Worm (Caenorhabditis elegans) whole organism, young adult: ENCODE measurements around the gene fbxb-49.

Source experiments
- B0261.1 ChIP-seq: sonication (generic microtip); optimal IDR thresholded peaks from 2 replicates; lab custom pipeline; 2016; ENCODE audit warnings: mild to moderate bottlenecking, missing genetic modification characterization, moderate library complexity, missing compliant biosample characterization
- F10E7.11 ChIP-seq: sonication (generic microtip); optimal IDR thresholded peaks from 2 replicates; lab custom pipeline; 2017; ENCODE audit warnings: mild to moderate bottlenecking, missing genetic modification characterization, moderate library complexity, missing compliant biosample characterization
- F22D6.2 ChIP-seq: sonication (generic microtip); optimal IDR thresholded peaks from 2 replicates; lab custom pipeline; 2016; ENCODE audit warnings: mild to moderate bottlenecking, missing genetic modification characterization, missing compliant biosample characterization
- F33H1.4 ChIP-seq: fragments of 200-800 bp; sonication (Bioruptor generic); IDR thresholded peaks from 2 replicates; pipeline ENCODE4 v1.3.6; 2022; ENCODE audit warnings: missing genetic modification reagents, missing genetic modification characterization, missing compliant biosample characterization
- F39B2.1 ChIP-seq: fragments of 200-800 bp; sonication (Bioruptor generic); IDR thresholded peaks from 2 replicates; pipeline ENCODE4 v1.3.6; 2022; ENCODE audit warnings: missing genetic modification reagents, missing genetic modification characterization, missing compliant biosample characterization
- Y79H2A.3 ChIP-seq: fragments of 200-800 bp; sonication (Bioruptor generic); conservative IDR thresholded peaks from 2 replicates; pipeline ENCODE4 v1.3.6; 2022; ENCODE audit warnings: missing genetic modification reagents, missing genetic modification characterization, missing compliant biosample characterization
- akir-1 ChIP-seq: fragments of 200-800 bp; sonication (Bioruptor generic); optimal IDR thresholded peaks from 2 replicates; lab custom pipeline; 2018; ENCODE audit warnings: mild to moderate bottlenecking, missing genetic modification characterization, moderate library complexity, missing compliant biosample characterization
- ama-1 ChIP-seq, 3 experiments: fragments of 150-350 bp in 1 of 3; sonication (generic microtip) in 2 of 3; optimal IDR thresholded peaks; 2 replicates each; lab custom pipeline; 2014 to 2018; ENCODE audit warnings: missing biosample characterization in 2 of 3, missing genetic modification characterization in 2 of 3, missing genetic modification reagents in 2 of 3
- attf-3 ChIP-seq: fragments of 200-800 bp; sonication (Bioruptor generic); conservative IDR thresholded peaks from 2 replicates; pipeline ENCODE4 v1.3.6; 2022; ENCODE audit warnings: missing genetic modification reagents, missing genetic modification characterization, missing compliant biosample characterization
- attf-6 ChIP-seq: fragments of 200-800 bp; sonication (Bioruptor generic); IDR thresholded peaks from 2 replicates; pipeline ENCODE4 v1.3.6; 2022; ENCODE audit warnings: missing genetic modification reagents, missing genetic modification characterization, missing compliant biosample characterization
- ceh-58 ChIP-seq: fragments of 200-800 bp; sonication (Bioruptor generic); IDR thresholded peaks from 2 replicates; pipeline ENCODE4 v1.3.6; 2022; ENCODE audit warnings: missing genetic modification characterization, missing compliant biosample characterization
- ceh-79 ChIP-seq: sonication (generic microtip); optimal IDR thresholded peaks from 2 replicates; lab custom pipeline; 2017; ENCODE audit warnings: mild to moderate bottlenecking, missing genetic modification characterization, missing compliant biosample characterization
- chd-7 ChIP-seq: sonication (generic microtip); optimal IDR thresholded peaks from 2 replicates; lab custom pipeline; 2016; ENCODE audit warnings: mild to moderate bottlenecking, missing genetic modification characterization, moderate library complexity, missing compliant biosample characterization
- dpff-1 ChIP-seq: sonication (generic microtip); optimal IDR thresholded peaks from 2 replicates; lab custom pipeline; 2017; ENCODE audit warnings: mild to moderate bottlenecking, missing genetic modification characterization, missing compliant biosample characterization
- egl-18 ChIP-seq: fragments of 200-800 bp; sonication (Bioruptor generic); IDR thresholded peaks from 2 replicates; pipeline ENCODE4 v1.3.6; 2022; ENCODE audit warnings: missing genetic modification reagents, missing genetic modification characterization, missing compliant biosample characterization
- ekl-4 ChIP-seq: fragments of 200-800 bp; sonication (Bioruptor generic); IDR thresholded peaks from 2 replicates; pipeline ENCODE4 v1.3.6; 2022; ENCODE audit warnings: missing genetic modification reagents, missing genetic modification characterization, missing compliant biosample characterization
- hlh-12 ChIP-seq: sonication (generic microtip); optimal IDR thresholded peaks from 2 replicates; lab custom pipeline; 2016; ENCODE audit warnings: missing genetic modification characterization, missing compliant biosample characterization
- hsf-1 ChIP-seq: fragments of 200-800 bp; sonication (Bioruptor generic); IDR thresholded peaks from 2 replicates; pipeline ENCODE4 v1.3.6; 2022; ENCODE audit warnings: missing genetic modification reagents, missing genetic modification characterization, missing compliant biosample characterization
- let-607 ChIP-seq, 2 experiments: fragments of 200-800 bp in 1 of 2; sonication (Bioruptor generic) in 1 of 2; sonication (generic microtip) in 1 of 2; optimal IDR thresholded peaks; 2 replicates each; lab custom pipeline; 2016 to 2018; ENCODE audit warnings: mild to moderate bottlenecking in 2 of 2, missing compliant biosample characterization in 2 of 2, missing genetic modification characterization in 2 of 2, moderate library complexity in 2 of 2, missing genotype in 1 of 2
- lin-35 ChIP-seq, 3 experiments: fragments of 150-350 bp in 2 of 3; sonication (generic microtip) in 1 of 3; optimal IDR thresholded peaks; 2 replicates each; lab custom pipeline; 2014 to 2018; ENCODE audit warnings: missing biosample characterization in 3 of 3, missing genetic modification characterization in 3 of 3, missing genetic modification reagents in 3 of 3
- lsl-1 ChIP-seq: fragments of 200-800 bp; sonication (Bioruptor generic); optimal IDR thresholded peaks from 2 replicates; lab custom pipeline; 2018; ENCODE audit warnings: mild to moderate bottlenecking, missing genetic modification characterization, moderate library complexity, missing compliant biosample characterization
- lsy-27 ChIP-seq: sonication (generic microtip); optimal IDR thresholded peaks from 2 replicates; lab custom pipeline; 2017; ENCODE audit warnings: missing genetic modification characterization, mild to moderate bottlenecking, missing compliant biosample characterization, antibody characterized with exemption, missing genotype, borderline replicate concordance; ENCODE audit not compliant: insufficient read depth
- madf-10 ChIP-seq: sonication (generic microtip); optimal IDR thresholded peaks from 2 replicates; lab custom pipeline; 2016; ENCODE audit warnings: mild to moderate bottlenecking, missing genetic modification characterization, missing compliant biosample characterization
- madf-6 ChIP-seq: fragments of 200-800 bp; sonication (Bioruptor generic); IDR thresholded peaks from 2 replicates; pipeline ENCODE4 v1.3.6; 2022; ENCODE audit warnings: missing genetic modification reagents, missing genetic modification characterization, missing compliant biosample characterization
- madf-8 ChIP-seq: fragments of 200-800 bp; sonication (Bioruptor generic); conservative IDR thresholded peaks from 2 replicates; pipeline ENCODE4 v1.3.6; 2022; ENCODE audit warnings: missing genetic modification reagents, missing genetic modification characterization, missing compliant biosample characterization
- mcd-1 ChIP-seq: fragments of 200-800 bp; sonication (Bioruptor generic); IDR thresholded peaks from 2 replicates; pipeline ENCODE4 v1.3.6; 2022; ENCODE audit warnings: missing genetic modification reagents, missing genetic modification characterization, missing compliant biosample characterization
- mes-4 ChIP-seq: sonication (generic microtip); optimal IDR thresholded peaks from 2 replicates; lab custom pipeline; 2016; ENCODE audit warnings: missing genotype, missing genetic modification characterization, missing compliant biosample characterization
- sdz-38 ChIP-seq: sonication (generic microtip); optimal IDR thresholded peaks from 2 replicates; lab custom pipeline; 2016; ENCODE audit warnings: missing genotype, missing genetic modification characterization, missing compliant biosample characterization
- sea-2 ChIP-seq: fragments of 200-800 bp; sonication (Bioruptor generic); IDR thresholded peaks from 2 replicates; pipeline ENCODE4 v1.3.6; 2022; ENCODE audit warnings: missing genetic modification characterization, missing compliant biosample characterization
- snpc-4 ChIP-seq, 5 experiments: fragments of 150-350 bp in 1 of 5; sonication (generic microtip) in 4 of 5; optimal IDR thresholded peaks; 2 replicates each; lab custom pipeline; 2014 to 2018; ENCODE audit warnings: missing genetic modification characterization in 5 of 5, missing biosample characterization in 3 of 5, antibody characterized with exemption in 2 of 5, mild to moderate bottlenecking in 2 of 5, missing compliant biosample characterization in 2 of 5, missing genotype in 2 of 5, moderate library complexity in 2 of 5, missing genetic modification reagents in 1 of 5
- sptf-2 ChIP-seq: fragments of 200-800 bp; sonication (Bioruptor generic); optimal IDR thresholded peaks from 2 replicates; lab custom pipeline; 2018; ENCODE audit warnings: mild to moderate bottlenecking, missing genetic modification characterization, missing compliant biosample characterization
- tbp1 ChIP-seq: fragments of 200-800 bp; sonication (Bioruptor generic); optimal IDR thresholded peaks from 2 replicates; lab custom pipeline; 2018; ENCODE audit warnings: mild to moderate bottlenecking, missing genetic modification characterization, missing compliant biosample characterization
- tbx-9 ChIP-seq: sonication (generic microtip); optimal IDR thresholded peaks from 2 replicates; lab custom pipeline; 2016; ENCODE audit warnings: borderline replicate concordance, missing genetic modification characterization, inconsistent platforms, missing compliant biosample characterization
- ztf-25 ChIP-seq: fragments of 200-800 bp; sonication (Bioruptor generic); IDR thresholded peaks from 2 replicates; pipeline ENCODE4 v1.3.6; 2022; ENCODE audit warnings: missing genetic modification reagents, missing genetic modification characterization, missing compliant biosample characterization

fbxb-49 gene

ce11 chrII:1610630-1611029, 42.3 kb downstream of the fbxb-49 start, which contains the start of gene fbxa-163:
fbxa-163 (minus strand) TSS chrII:1610730.
- TF ChIP-seq mes-4 (tag; lab: Kevin White, UChicago) (no peak), ama-1 (optimal IDR thresholded peaks at IDR 0.05; lab: Kevin White, UChicago) (no peak), ama-1 (GFP tag; optimal IDR thresholded peaks at IDR 0.05; lab: Kevin White, UChicago) (no peak), ztf-25 (no peak), mcd-1 (GFP tag; lab: Robert Waterston, UW) (no peak), F22D6.2 (tag; lab: Kevin White, UChicago) (no peak), sea-2 (no peak), chd-7 (no peak), madf-8 (GFP tag; lab: Robert Waterston, UW) (no peak), ceh-79 (no peak), tbx-9 (tag; lab: Kevin White, UChicago) (no peak), B0261.1 (no peak), snpc-4 (GFP tag; optimal IDR thresholded peaks at IDR 0.05; lab: Kevin White, UChicago) (no peak), snpc-4 (tag; optimal IDR thresholded peaks at IDR 0.05; lab: Kevin White, UChicago) (no peak)

ce11 chrII:1613972-1614371, 45.7 kb downstream of the fbxb-49 start, which contains the start of gene fbxa-164:
fbxa-164 (minus strand) TSS chrII:1614072.
- no peak for TF ChIP-seq F10E7.11 (tag; lab: Kevin White, UChicago)
- no peak for TF ChIP-seq F33H1.4 (GFP tag; lab: Robert Waterston, UW)
- TF ChIP-seq ceh-58 (GFP tag; lab: Robert Waterston, UW) = no peak
- TF ChIP-seq sdz-38 (tag; lab: Kevin White, UChicago) = no peak
- TF ChIP-seq lsl-1 = no peak
- no peak for TF ChIP-seq Y79H2A.3 (GFP tag; lab: Robert Waterston, UW)
- TF ChIP-seq ama-1 (optimal IDR thresholded peaks at IDR 0.05; lab: Kevin White, UChicago) = no peak
- no peak for TF ChIP-seq ama-1 (GFP tag; optimal IDR thresholded peaks at IDR 0.05; lab: Kevin White, UChicago)
- TF ChIP-seq dpff-1 (tag; lab: Kevin White, UChicago) = no peak
- TF ChIP-seq lin-35 (GFP tag; optimal IDR thresholded peaks at IDR 0.05; lab: Kevin White, UChicago) = no peak

ce11 chrII:1616382-1616781, 48.1 kb downstream of the fbxb-49 start, which contains the start of gene fbxa-165:
fbxa-165 (minus strand) TSS chrII:1616482.
- TF ChIP-seq let-607 (tag; optimal IDR thresholded peaks at IDR 0.05; lab: Kevin White, UChicago) (no peak), ceh-58 (GFP tag; lab: Robert Waterston, UW) (no peak), lsy-27 (no peak), sptf-2 (GFP tag; lab: Kevin White, UChicago) (no peak), F22D6.2 (tag; lab: Kevin White, UChicago) (no peak), F39B2.1 (GFP tag; lab: Robert Waterston, UW) (no peak), ekl-4 (GFP tag; lab: Robert Waterston, UW) (no peak), mes-4 (tag; lab: Kevin White, UChicago) (no peak), tbp1 (no peak), madf-10 (tag; lab: Kevin White, UChicago) (no peak), egl-18 (GFP tag; lab: Robert Waterston, UW) (no peak), attf-6 (GFP tag; lab: Robert Waterston, UW) (no peak), akir-1 (GFP tag; lab: Kevin White, UChicago) (no peak), F10E7.11 (tag; lab: Kevin White, UChicago) (no peak), attf-3 (GFP tag; lab: Robert Waterston, UW) (no peak), sea-2 (no peak), madf-6 (GFP tag; lab: Robert Waterston, UW) (no peak), hlh-12 (tag; lab: Kevin White, UChicago) (no peak), hsf-1 (GFP tag; lab: Robert Waterston, UW) (no peak), tbx-9 (tag; lab: Kevin White, UChicago) (no peak)
